Worm (Caenorhabditis elegans) whole organism, L4/young adult: ENCODE data around the gene W09D6.1.

ENCODE experiments used
- dao-5 ChIP-seq: sonication (generic microtip); optimal IDR thresholded peaks from 2 replicates; lab custom pipeline; 2016; ENCODE audit warnings: missing genotype, missing genetic modification characterization, moderate library complexity, missing compliant biosample characterization
- him-1 ChIP-seq: sonication (generic microtip); optimal IDR thresholded peaks from 2 replicates; lab custom pipeline; 2016; ENCODE audit warnings: missing genotype, missing genetic modification reagents, missing genetic modification characterization, missing compliant biosample characterization

DNA sequence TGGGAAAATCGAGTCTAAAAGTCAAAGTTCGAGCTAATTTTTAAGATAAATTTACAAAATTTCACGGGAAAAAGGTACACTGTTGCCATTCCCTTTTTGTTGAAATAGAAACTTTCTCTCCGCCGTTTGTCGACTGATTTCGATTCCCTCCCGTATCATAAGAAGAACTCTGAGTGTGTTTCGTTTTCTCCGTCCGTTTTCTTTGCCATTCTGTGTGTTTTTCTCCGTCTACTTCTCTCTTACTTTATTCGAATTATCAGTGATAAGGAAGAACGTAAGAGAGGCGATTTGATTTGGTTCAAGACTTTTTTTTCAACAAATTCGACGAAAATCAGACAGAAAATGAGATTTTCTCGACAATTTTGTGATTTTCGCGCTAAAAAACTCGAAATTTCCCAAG is 22.1 kb upstream of the W09D6.1 start:
- TF ChIP-seq him-1 (tag; lab: Kevin White, UChicago) (no peak), dao-5 (no peak)
